Fruit fly (Drosophila melanogaster) whole organism, pupa: ENCODE data around the gene bsf.
A peak's percentile ranks its signal among the peaks of the same experiment; 100 is the strongest.

Experiments
- CG10348 ChIP-seq: fragments of 200-800 bp; sonication (Bioruptor generic); IDR thresholded peaks from 2 replicates; pipeline ENCODE4 v1.3.6; 2022; ENCODE audit warnings: missing biosample characterization, missing genetic modification characterization
- CG12605 ChIP-seq: fragments of 200-800 bp; sonication (Bioruptor generic); IDR thresholded peaks from 2 replicates; pipeline ENCODE4 v1.3.6; 2022; ENCODE audit warnings: missing biosample characterization, missing genetic modification characterization
- CG13204 ChIP-seq: fragments of 200-800 bp; sonication (Bioruptor generic); optimal IDR thresholded peaks from 2 replicates; lab custom pipeline; 2018; ENCODE audit warnings: missing biosample characterization, mild to moderate bottlenecking, missing genetic modification characterization, moderate library complexity
- CG14655 ChIP-seq: fragments of 200-800 bp; sonication (Bioruptor generic); optimal IDR thresholded peaks from 3 replicates; lab custom pipeline; 2017; ENCODE audit warnings: mild to moderate bottlenecking, missing biosample characterization, missing genetic modification reagents, missing genetic modification characterization
- CG15710 ChIP-seq: fragments of 200-800 bp; sonication (Bioruptor generic); optimal IDR thresholded peaks from 2 replicates; lab custom pipeline; 2018; ENCODE audit warnings: missing biosample characterization, mild to moderate bottlenecking, missing genetic modification characterization, moderate library complexity
- CG17806 ChIP-seq: fragments of 200-800 bp; sonication (Bioruptor generic); optimal IDR thresholded peaks from 2 replicates; lab custom pipeline; 2018; ENCODE audit warnings: missing biosample characterization, mild to moderate bottlenecking, missing genetic modification characterization, moderate library complexity
- D1 ChIP-seq: fragments of 200-800 bp; sonication (Bioruptor generic); optimal IDR thresholded peaks from 2 replicates; lab custom pipeline; 2018; ENCODE audit warnings: missing biosample characterization, mild to moderate bottlenecking, missing genetic modification characterization, moderate library complexity
- EcR ChIP-seq: fragments of 200-800 bp; sonication (Bioruptor generic); optimal IDR thresholded peaks from 3 replicates; lab custom pipeline; 2019; ENCODE audit warnings: missing biosample characterization, missing genetic modification characterization, mild to moderate bottlenecking, moderate library complexity, missing genetic modification reagents
- Ets98B ChIP-seq: fragments of 200-800 bp; sonication (Bioruptor generic); IDR thresholded peaks from 2 replicates; pipeline ENCODE4 v1.3.6; 2022; ENCODE audit warnings: missing biosample characterization, missing genetic modification characterization
- Pif1A ChIP-seq: fragments of 200-800 bp; sonication (Bioruptor generic); optimal IDR thresholded peaks from 3 replicates; lab custom pipeline; 2016; ENCODE audit warnings: missing biosample characterization, missing genetic modification characterization
- fd96Ca ChIP-seq: fragments of 200-800 bp; sonication (Bioruptor generic); IDR thresholded peaks from 3 replicates; pipeline ENCODE4 v1.3.6; 2022; ENCODE audit warnings: missing biosample characterization, missing genetic modification characterization
- rn ChIP-seq: fragments of 200-800 bp; sonication (Bioruptor generic); IDR thresholded peaks from 2 replicates; pipeline ENCODE4 v1.3.6; 2022; ENCODE audit warnings: missing biosample characterization, missing genetic modification characterization

DNA sequence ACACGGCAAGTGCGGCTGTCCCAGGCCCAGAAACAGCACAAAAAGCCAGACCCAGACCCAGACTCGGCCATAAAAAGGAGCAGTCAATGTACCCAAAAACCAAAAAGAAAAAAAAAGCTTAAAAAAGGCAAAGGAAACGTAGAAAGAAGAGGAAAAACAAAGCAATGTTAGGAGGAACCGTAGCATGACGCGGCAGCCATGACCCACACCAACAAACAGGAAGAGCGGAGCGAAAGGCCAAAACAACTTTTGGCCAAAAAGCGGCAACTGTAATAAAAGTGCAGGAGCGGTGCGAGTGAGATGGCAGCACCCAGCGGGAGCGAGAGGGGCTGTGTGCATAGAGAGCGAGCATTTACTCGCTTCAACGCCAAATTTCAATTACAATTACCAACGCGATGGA lies 13.1 kb upstream of the bsf start:
- TF ChIP-seq CG12605 (peak; percentile 31; the same call in 1 of the 2 replicates), D1 (tag; lab: Kevin White, UChicago) (no peak), Ets98B (GFP tag; lab: Robert Waterston, UW) (no peak), CG17806 (tag; lab: Kevin White, UChicago) (no peak), CG13204 (peak; percentile 37), rn (GFP tag; lab: Robert Waterston, UW) (no peak; the same call in 1 of the 2 replicates), CG14655 (GFP tag; lab: Kevin White, UChicago) (no peak), fd96Ca (GFP tag; lab: Robert Waterston, UW) (peak; percentile 63; the same call in 1 of the 3 replicates), CG10348 (no peak), CG15710 (tag; lab: Kevin White, UChicago) (no peak), Pif1A (GFP tag; lab: Kevin White, UChicago) (peak; percentile 31), EcR (GFP tag; lab: Kevin White, UChicago) (peak; percentile 33)
